Worm (Caenorhabditis elegans) whole organism, young adult: ENCODE results near the gene spin-1.
A peak's percentile ranks its signal among the peaks of the same experiment; 100 is the strongest.

ENCODE experiments used
- D2030.7 ChIP-seq: fragments of 200-800 bp; sonication (Bioruptor generic); IDR thresholded peaks from 2 replicates; pipeline ENCODE4 v1.3.6; 2022; ENCODE audit warnings: missing genetic modification reagents, missing genetic modification characterization, missing compliant biosample characterization
- F23B12.7 ChIP-seq: sonication (generic microtip); optimal IDR thresholded peaks from 2 replicates; lab custom pipeline; 2017; ENCODE audit warnings: missing genetic modification characterization, mild to moderate bottlenecking, missing compliant biosample characterization, antibody characterized with exemption, moderate library complexity; ENCODE audit not compliant: insufficient read depth
- F33H1.4 ChIP-seq: fragments of 200-800 bp; sonication (Bioruptor generic); IDR thresholded peaks from 2 replicates; pipeline ENCODE4 v1.3.6; 2022; ENCODE audit warnings: missing genetic modification reagents, missing genetic modification characterization, missing compliant biosample characterization
- F55B11.4 ChIP-seq: sonication (generic microtip); optimal IDR thresholded peaks from 2 replicates; lab custom pipeline; 2016; ENCODE audit warnings: missing compliant biosample characterization, missing genetic modification characterization, borderline replicate concordance; ENCODE audit not compliant: insufficient read depth
- K11D2.4 ChIP-seq: fragments of 200-800 bp; sonication (Bioruptor generic); IDR thresholded peaks from 2 replicates; pipeline ENCODE4 v1.3.6; 2022; ENCODE audit warnings: missing genetic modification reagents, missing genetic modification characterization, missing compliant biosample characterization
- T26A5.8 ChIP-seq: sonication (generic microtip); optimal IDR thresholded peaks from 2 replicates; lab custom pipeline; 2016; ENCODE audit warnings: missing genetic modification characterization, missing compliant biosample characterization
- Y53G8AR.9 ChIP-seq: fragments of 200-800 bp; sonication (Bioruptor generic); conservative IDR thresholded peaks from 2 replicates; pipeline ENCODE4 v1.3.6; 2022; ENCODE audit warnings: missing genetic modification reagents, missing genetic modification characterization, missing compliant biosample characterization
- Y95B8A.8 ChIP-seq: fragments of 200-800 bp; sonication (Bioruptor generic); IDR thresholded peaks from 2 replicates; pipeline ENCODE4 v1.3.6; 2022; ENCODE audit warnings: missing genetic modification reagents, missing genetic modification characterization, missing compliant biosample characterization
- ZK185.1 ChIP-seq: sonication (generic microtip); optimal IDR thresholded peaks from 2 replicates; lab custom pipeline; 2016; ENCODE audit warnings: mild to moderate bottlenecking, missing genetic modification characterization, missing compliant biosample characterization; ENCODE audit not compliant: poor library complexity, severe bottlenecking
- athp-1 ChIP-seq: sonication (generic microtip); optimal IDR thresholded peaks from 2 replicates; lab custom pipeline; 2017; ENCODE audit warnings: mild to moderate bottlenecking, missing genetic modification characterization, missing compliant biosample characterization
- attf-3 ChIP-seq: fragments of 200-800 bp; sonication (Bioruptor generic); conservative IDR thresholded peaks from 2 replicates; pipeline ENCODE4 v1.3.6; 2022; ENCODE audit warnings: missing genetic modification reagents, missing genetic modification characterization, missing compliant biosample characterization
- attf-5 ChIP-seq: fragments of 200-800 bp; sonication (Bioruptor generic); optimal IDR thresholded peaks from 2 replicates; lab custom pipeline; 2018; ENCODE audit warnings: mild to moderate bottlenecking, missing genetic modification characterization, missing compliant biosample characterization
- attf-6 ChIP-seq: fragments of 200-800 bp; sonication (Bioruptor generic); IDR thresholded peaks from 2 replicates; pipeline ENCODE4 v1.3.6; 2022; ENCODE audit warnings: missing genetic modification reagents, missing genetic modification characterization, missing compliant biosample characterization
- ceh-27 ChIP-seq: fragments of 200-800 bp; sonication (Bioruptor generic); optimal IDR thresholded peaks from 2 replicates; lab custom pipeline; 2018; ENCODE audit warnings: mild to moderate bottlenecking, missing genetic modification characterization, moderate library complexity, missing compliant biosample characterization
- ceh-91 ChIP-seq: fragments of 200-800 bp; sonication (Bioruptor generic); IDR thresholded peaks from 2 replicates; pipeline ENCODE4 v1.3.6; 2022; ENCODE audit warnings: missing genetic modification reagents, missing genetic modification characterization, missing compliant biosample characterization
- dox-1 ChIP-seq: fragments of 200-800 bp; sonication (Bioruptor generic); IDR thresholded peaks from 2 replicates; pipeline ENCODE4 v1.3.6; 2022; ENCODE audit warnings: missing genetic modification reagents, missing genetic modification characterization, missing compliant biosample characterization
- dpl-1 ChIP-seq: fragments of 150-350 bp; optimal IDR thresholded peaks from 2 replicates; lab custom pipeline; 2014; ENCODE audit warnings: missing biosample characterization, missing genetic modification reagents, missing genetic modification characterization
- efl-1 ChIP-seq: fragments of 150-350 bp; optimal IDR thresholded peaks from 2 replicates; lab custom pipeline; 2014; ENCODE audit warnings: missing biosample characterization, missing genetic modification reagents, missing genetic modification characterization
- ets-4 ChIP-seq: fragments of 200-800 bp; sonication (Bioruptor generic); optimal IDR thresholded peaks from 2 replicates; lab custom pipeline; 2018; ENCODE audit warnings: mild to moderate bottlenecking, missing genetic modification characterization, missing compliant biosample characterization
- him-1 ChIP-seq: sonication (generic microtip); optimal IDR thresholded peaks from 2 replicates; lab custom pipeline; 2016; ENCODE audit warnings: missing genotype, missing genetic modification reagents, missing genetic modification characterization, missing compliant biosample characterization
- hmg-20 ChIP-seq: fragments of 200-800 bp; sonication (Bioruptor generic); IDR thresholded peaks from 2 replicates; pipeline ENCODE4 v1.3.6; 2022; ENCODE audit warnings: missing genetic modification reagents, missing genetic modification characterization, missing compliant biosample characterization
- let-526 ChIP-seq: fragments of 200-800 bp; sonication (Bioruptor generic); IDR thresholded peaks from 2 replicates; pipeline ENCODE4 v1.3.6; 2022; ENCODE audit warnings: missing genetic modification reagents, missing genetic modification characterization, missing compliant biosample characterization
- lin-40 ChIP-seq: sonication (generic microtip); optimal IDR thresholded peaks from 2 replicates; lab custom pipeline; 2016; ENCODE audit warnings: missing genetic modification characterization, mild to moderate bottlenecking, missing compliant biosample characterization, missing genotype, missing genetic modification reagents
- lin-54 ChIP-seq: fragments of 200-800 bp; sonication (Bioruptor generic); optimal IDR thresholded peaks from 2 replicates; lab custom pipeline; 2018; ENCODE audit warnings: mild to moderate bottlenecking, missing genetic modification characterization, missing compliant biosample characterization
- lsl-1 ChIP-seq: fragments of 200-800 bp; sonication (Bioruptor generic); optimal IDR thresholded peaks from 2 replicates; lab custom pipeline; 2018; ENCODE audit warnings: mild to moderate bottlenecking, missing genetic modification characterization, moderate library complexity, missing compliant biosample characterization
- madf-10 ChIP-seq: sonication (generic microtip); optimal IDR thresholded peaks from 2 replicates; lab custom pipeline; 2016; ENCODE audit warnings: mild to moderate bottlenecking, missing genetic modification characterization, missing compliant biosample characterization
- madf-3 ChIP-seq: fragments of 200-800 bp; sonication (Bioruptor generic); IDR thresholded peaks from 2 replicates; pipeline ENCODE4 v1.3.6; 2022; ENCODE audit warnings: missing genetic modification reagents, missing genetic modification characterization, missing compliant biosample characterization
- mcd-1 ChIP-seq: fragments of 200-800 bp; sonication (Bioruptor generic); IDR thresholded peaks from 2 replicates; pipeline ENCODE4 v1.3.6; 2022; ENCODE audit warnings: missing genetic modification reagents, missing genetic modification characterization, missing compliant biosample characterization
- nfya-1 ChIP-seq: sonication (generic microtip); optimal IDR thresholded peaks from 2 replicates; lab custom pipeline; 2017; ENCODE audit warnings: antibody characterized with exemption, missing compliant biosample characterization, missing genetic modification characterization, borderline replicate concordance; ENCODE audit not compliant: insufficient read depth
- nfyb-1 ChIP-seq: fragments of 200-800 bp; sonication (Bioruptor generic); IDR thresholded peaks from 2 replicates; pipeline ENCODE4 v1.3.6; 2022; ENCODE audit warnings: missing genetic modification reagents, missing genetic modification characterization, missing compliant biosample characterization
- nhr-80 ChIP-seq: sonication (generic microtip); optimal IDR thresholded peaks from 2 replicates; lab custom pipeline; 2016; ENCODE audit warnings: missing genetic modification characterization, missing compliant biosample characterization
- nhr-90 ChIP-seq: sonication (generic microtip); optimal IDR thresholded peaks from 2 replicates; lab custom pipeline; 2016; ENCODE audit warnings: missing genotype, mild to moderate bottlenecking, missing genetic modification characterization, missing compliant biosample characterization
- pbrm-1 ChIP-seq: fragments of 200-800 bp; sonication (Bioruptor generic); IDR thresholded peaks from 2 replicates; pipeline ENCODE4 v1.3.6; 2022; ENCODE audit warnings: missing genetic modification reagents, missing genetic modification characterization, missing compliant biosample characterization
- snpc-1.3 ChIP-seq: sonication (generic microtip); optimal IDR thresholded peaks from 2 replicates; lab custom pipeline; 2017; ENCODE audit warnings: missing genetic modification characterization, mild to moderate bottlenecking, missing compliant biosample characterization, antibody characterized with exemption, moderate library complexity, missing genotype, missing genetic modification reagents; ENCODE audit not compliant: insufficient read depth
- snpc-3.4 ChIP-seq: sonication (generic microtip); optimal IDR thresholded peaks from 2 replicates; lab custom pipeline; 2017; ENCODE audit warnings: missing genetic modification characterization, mild to moderate bottlenecking, missing compliant biosample characterization, antibody characterized with exemption, moderate library complexity, missing genotype, missing genetic modification reagents
- snpc-4 ChIP-seq, 5 experiments: fragments of 150-350 bp in 1 of 5; sonication (generic microtip) in 4 of 5; optimal IDR thresholded peaks; 2 replicates each; lab custom pipeline; 2014 to 2018; ENCODE audit warnings: missing genetic modification characterization in 5 of 5, missing biosample characterization in 3 of 5, antibody characterized with exemption in 2 of 5, mild to moderate bottlenecking in 2 of 5, missing compliant biosample characterization in 2 of 5, missing genotype in 2 of 5, moderate library complexity in 2 of 5, missing genetic modification reagents in 1 of 5
- tlf-1 ChIP-seq: fragments of 200-800 bp; sonication (Bioruptor generic); optimal IDR thresholded peaks from 2 replicates; lab custom pipeline; 2018; ENCODE audit warnings: mild to moderate bottlenecking, missing genetic modification characterization, missing compliant biosample characterization
- unc-130 ChIP-seq: sonication (generic microtip); optimal IDR thresholded peaks from 2 replicates; lab custom pipeline; 2016; ENCODE audit warnings: missing genetic modification reagents, missing genetic modification characterization, missing compliant biosample characterization
- zim-3 ChIP-seq: sonication (generic microtip); optimal IDR thresholded peaks from 2 replicates; lab custom pipeline; 2017; ENCODE audit warnings: mild to moderate bottlenecking, missing genetic modification characterization, moderate library complexity, missing compliant biosample characterization
- ztf-18 ChIP-seq: sonication (generic microtip); optimal IDR thresholded peaks from 2 replicates; lab custom pipeline; 2016; ENCODE audit warnings: missing genotype, mild to moderate bottlenecking, missing genetic modification characterization, missing compliant biosample characterization
- ztf-28 ChIP-seq: fragments of 200-800 bp; sonication (Bioruptor generic); IDR thresholded peaks from 2 replicates; pipeline ENCODE4 v1.3.6; 2022; ENCODE audit warnings: missing genetic modification reagents, missing genetic modification characterization, missing compliant biosample characterization

The spin-1 gene

DNA sequence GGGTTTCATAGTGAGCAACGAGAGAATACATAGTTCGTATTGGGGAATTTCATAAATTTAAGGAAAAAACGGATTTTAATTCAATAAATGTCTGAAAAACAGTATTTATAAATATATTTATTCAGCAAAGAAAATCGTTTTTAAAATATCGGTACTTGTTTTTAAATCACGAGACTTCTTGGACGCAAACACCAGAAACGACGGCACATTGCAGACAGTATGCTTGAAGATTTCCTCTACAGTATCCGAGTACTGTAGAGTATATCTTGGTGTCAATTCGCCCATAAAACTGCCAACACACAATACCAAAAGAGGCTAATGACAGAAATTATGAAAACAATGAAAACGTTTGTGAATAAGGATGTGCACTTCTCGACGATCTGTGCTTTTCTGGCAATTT, 48.9 kb upstream of the spin-1 start:
- no peak for TF ChIP-seq ceh-91 (GFP tag; lab: Robert Waterston, UW)
- TF ChIP-seq nhr-90 (tag; lab: Kevin White, UChicago) = no peak
- no peak for TF ChIP-seq unc-130 (GFP tag; lab: Kevin White, UChicago)
- peak; percentile 86 for TF ChIP-seq lsl-1 (GFP tag; lab: Kevin White, UChicago)
- no peak for TF ChIP-seq ztf-18 (tag; lab: Kevin White, UChicago)
- no peak for TF ChIP-seq attf-5 (GFP tag; lab: Kevin White, UChicago)
- no peak for TF ChIP-seq him-1 (tag; lab: Kevin White, UChicago)
- no peak for TF ChIP-seq ets-4 (GFP tag; lab: Kevin White, UChicago)
- TF ChIP-seq F55B11.4 (tag; lab: Kevin White, UChicago) = no peak
- no peak for TF ChIP-seq tlf-1
- no peak for TF ChIP-seq Y95B8A.8 (GFP tag; lab: Robert Waterston, UW)
- no peak for TF ChIP-seq lin-54
- no peak for TF ChIP-seq madf-3 (GFP tag; lab: Robert Waterston, UW)
- 0 out of 2 replicates have a peak, but pooled peaks have one; percentile 37 for TF ChIP-seq pbrm-1 (GFP tag; lab: Robert Waterston, UW)
- 0 out of 2 replicates have a peak, but pooled peaks have one; percentile 15 for TF ChIP-seq F33H1.4
- no peak for TF ChIP-seq Y53G8AR.9 (GFP tag; lab: Robert Waterston, UW)
- TF ChIP-seq D2030.7 = no peak
- 0 out of 2 replicates have a peak, but pooled peaks have one; percentile 18 for TF ChIP-seq K11D2.4 (GFP tag; lab: Robert Waterston, UW)
- TF ChIP-seq dpl-1 (GFP tag; lab: Kevin White, UChicago) = peak; percentile 20
- no peak for TF ChIP-seq nfya-1
- TF ChIP-seq nhr-80 (tag; lab: Kevin White, UChicago) = no peak
- TF ChIP-seq ZK185.1 (tag; lab: Kevin White, UChicago) = no peak
- no peak for TF ChIP-seq nfyb-1 (GFP tag; lab: Robert Waterston, UW)
- TF ChIP-seq F23B12.7 (tag; lab: Kevin White, UChicago) = peak; percentile 64
- no peak for TF ChIP-seq snpc-1.3
- peak; percentile 24 for TF ChIP-seq snpc-3.4
- TF ChIP-seq ztf-28 (GFP tag; lab: Robert Waterston, UW) = no peak
- TF ChIP-seq let-526 = no peak
- TF ChIP-seq zim-3 (tag; lab: Kevin White, UChicago) = no peak
- TF ChIP-seq ceh-27 (GFP tag; lab: Kevin White, UChicago) = no peak
- no peak for TF ChIP-seq hmg-20 (GFP tag; lab: Robert Waterston, UW)
- peak; percentile 29; the same call in 1 of the 2 replicates for TF ChIP-seq dox-1
- no peak for TF ChIP-seq attf-6
- no peak for TF ChIP-seq mcd-1 (GFP tag; lab: Robert Waterston, UW)
- TF ChIP-seq attf-3 (GFP tag; lab: Robert Waterston, UW) = no peak
- no peak for TF ChIP-seq T26A5.8 (tag; lab: Kevin White, UChicago)
- TF ChIP-seq lin-40 (tag; lab: Kevin White, UChicago) = no peak
- TF ChIP-seq efl-1 (GFP tag; lab: Kevin White, UChicago) = no peak
- TF ChIP-seq madf-10 (tag; lab: Kevin White, UChicago) = no peak
- no peak for TF ChIP-seq athp-1 (tag; lab: Kevin White, UChicago)
- no peak for TF ChIP-seq snpc-4 (GFP tag; optimal IDR thresholded peaks at IDR 0.05; lab: Kevin White, UChicago)
- TF ChIP-seq snpc-4 (tag; optimal IDR thresholded peaks at IDR 0.05; lab: Kevin White, UChicago) = peak in 1 of 4 experiments; percentile 49
- TF ChIP-seq, all 124 proteins: peak for 9
